Worm (Caenorhabditis elegans) whole organism, L1 larva: ENCODE measurements around the gene ccr-4.

ENCODE experiments used
- alr-1 ChIP-seq: fragments of 200-800 bp; sonication (Bioruptor generic); optimal IDR thresholded peaks from 2 replicates; lab custom pipeline; 2018; ENCODE audit warnings: borderline replicate concordance, mild to moderate bottlenecking, missing genetic modification characterization, missing compliant biosample characterization
- ceh-8 ChIP-seq: fragments of 200-800 bp; sonication (Bioruptor generic); optimal IDR thresholded peaks from 2 replicates; lab custom pipeline; 2018; ENCODE audit warnings: mild to moderate bottlenecking, missing genetic modification characterization, moderate library complexity, missing compliant biosample characterization
- efl-1 ChIP-seq, 4 experiments: fragments of 150-350 bp; optimal IDR thresholded peaks in 3 of 4; peaks in 1 of 4; 1 replicate in 1 of 4; 2 replicates in 3 of 4; lab custom pipeline; 2014; ENCODE audit warnings: missing biosample characterization in 2 of 4, missing genetic modification characterization in 2 of 4, missing genetic modification reagents in 2 of 4
- elt-2 ChIP-seq: sonication (generic microtip); optimal IDR thresholded peaks from 2 replicates; lab custom pipeline; 2016; ENCODE audit warnings: missing genetic modification characterization, mild to moderate bottlenecking, inconsistent platforms, missing compliant biosample characterization, missing genetic modification reagents
- fkh-10 ChIP-seq: sonication (generic microtip); optimal IDR thresholded peaks from 2 replicates; lab custom pipeline; 2017; ENCODE audit warnings: missing biosample characterization, missing genetic modification reagents, missing genetic modification characterization
- lin-14 ChIP-seq: fragments of 200-800 bp; sonication (Bioruptor generic); optimal IDR thresholded peaks from 2 replicates; lab custom pipeline; 2018; ENCODE audit warnings: mild to moderate bottlenecking, missing genetic modification characterization, moderate library complexity, missing compliant biosample characterization
- mef-2 ChIP-seq: fragments of 150-350 bp; optimal IDR thresholded peaks from 2 replicates; lab custom pipeline; 2014; ENCODE audit warnings: missing biosample characterization, missing genetic modification characterization
- mep-1 ChIP-seq: fragments of 150-350 bp; optimal IDR thresholded peaks from 2 replicates; lab custom pipeline; 2014; ENCODE audit warnings: missing biosample characterization, missing genetic modification characterization
- nhr-12 ChIP-seq: sonication (generic microtip); optimal IDR thresholded peaks from 2 replicates; lab custom pipeline; 2017; ENCODE audit warnings: missing biosample characterization, missing genetic modification characterization
- nhr-76 ChIP-seq: sonication (generic microtip); optimal IDR thresholded peaks from 2 replicates; lab custom pipeline; 2017; ENCODE audit warnings: missing biosample characterization, missing genetic modification characterization
- sup-37 ChIP-seq: fragments of 200-800 bp; sonication (Bioruptor generic); optimal IDR thresholded peaks from 2 replicates; lab custom pipeline; 2018; ENCODE audit warnings: mild to moderate bottlenecking, missing genetic modification characterization, missing compliant biosample characterization
- tbx-2 ChIP-seq: sonication (generic microtip); optimal IDR thresholded peaks from 2 replicates; lab custom pipeline; 2016; ENCODE audit warnings: missing genetic modification characterization, missing compliant biosample characterization
- xbp-1 ChIP-seq: sonication (generic microtip); optimal IDR thresholded peaks from 2 replicates; lab custom pipeline; 2016; ENCODE audit warnings: missing genetic modification characterization, missing compliant biosample characterization

ccr-4 gene

DNA sequence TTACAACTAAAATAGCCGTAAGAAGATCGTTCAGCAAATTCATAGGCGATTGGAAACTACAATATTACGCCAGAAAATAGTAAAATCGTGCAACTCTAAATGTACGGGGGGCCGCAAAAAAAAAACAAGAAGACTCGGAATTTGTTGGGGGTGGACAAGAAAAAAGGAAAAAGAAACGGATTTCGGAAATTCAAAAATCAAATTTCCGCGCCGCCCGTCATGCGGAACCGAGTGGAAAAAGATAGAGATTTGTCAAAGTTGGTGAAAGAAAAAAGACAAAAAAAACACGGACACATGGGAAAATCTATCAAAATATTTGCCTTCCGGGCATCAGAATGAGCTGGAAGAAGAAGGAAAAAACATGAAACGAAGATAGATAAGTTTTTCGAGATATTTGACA, 57.9 kb downstream of the ccr-4 start:
- TF ChIP-seq nhr-76 (tag; lab: Kevin White, UChicago) = no peak
- TF ChIP-seq tbx-2 (tag; lab: Kevin White, UChicago) = no peak
- no peak for TF ChIP-seq sup-37 (GFP tag; lab: Kevin White, UChicago)
- no peak for TF ChIP-seq alr-1
- TF ChIP-seq nhr-12 = no peak
- TF ChIP-seq xbp-1 (tag; lab: Kevin White, UChicago) = no peak
- peak; percentile 74 for TF ChIP-seq fkh-10 (GFP tag; lab: Kevin White, UChicago)
- peak; percentile 74 for TF ChIP-seq lin-14 (GFP tag; lab: Kevin White, UChicago)
- no peak for TF ChIP-seq mef-2 (tag; lab: Kevin White, UChicago)
- no peak for TF ChIP-seq ceh-8 (GFP tag; lab: Kevin White, UChicago)

DNA sequence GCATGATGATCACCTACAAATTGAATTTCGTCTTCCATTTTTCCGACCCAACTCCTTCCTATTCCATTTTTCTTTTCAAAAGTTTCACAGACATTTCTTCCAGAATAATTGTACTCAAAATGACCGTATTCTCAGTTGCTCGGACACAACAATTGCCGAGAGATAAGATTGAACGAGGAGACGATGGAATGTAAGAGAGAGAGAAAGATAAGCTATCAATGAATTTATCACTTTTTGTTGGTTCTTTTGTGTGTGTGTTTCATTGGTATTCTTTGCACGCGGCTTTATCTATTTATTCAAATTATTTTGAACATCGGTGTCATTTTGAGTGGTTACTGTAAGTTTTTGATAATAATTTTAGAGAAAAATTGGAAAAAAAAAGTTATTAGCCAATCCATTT, 59.1 kb downstream of the ccr-4 start, which contains the start of gene ugt-65:
TSS of gene ugt-65 (plus strand) at position 229 of the 400 bp plus-strand sequence.
- TF ChIP-seq elt-2 (tag; lab: Kevin White, UChicago) (peak; percentile 85), efl-1 (optimal IDR thresholded peaks at IDR 0.05; lab: Kevin White, UChicago) (no peak), efl-1 (GFP tag; optimal IDR thresholded peaks at IDR 0.05 in 1 of 2; lab: Kevin White, UChicago) (peak in 1 of 2 experiments; percentile 90), mep-1 (no peak), lin-14 (GFP tag; lab: Kevin White, UChicago) (peak; percentile 38)
